Worm (Caenorhabditis elegans): ENCODE measurements around the gene fbxb-102.

DNA sequence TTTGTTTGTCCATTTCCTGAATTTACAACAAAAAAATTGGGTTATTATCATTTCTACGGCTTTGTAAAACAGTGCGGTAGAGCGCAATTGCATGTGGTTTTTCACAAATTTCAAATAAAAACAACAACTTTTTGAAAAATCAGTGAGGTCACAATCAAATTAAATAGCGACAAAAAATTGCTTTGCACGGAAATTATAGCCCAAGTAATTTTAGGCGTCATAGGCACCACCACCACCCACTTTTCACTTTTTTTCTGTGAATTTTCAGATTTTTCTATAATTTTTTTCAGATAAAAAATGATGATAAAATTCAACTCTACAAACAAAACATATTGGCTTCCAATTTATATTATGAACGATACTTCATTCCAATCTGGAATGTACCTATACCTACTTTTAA, 25.4 kb upstream of the fbxb-102 start, which contains the start of gene sre-38:
- TF ChIP-seq pqm-1 (tag; optimal IDR thresholded peaks at IDR 0.05) (no peak), unc-55 (GFP tag; optimal IDR thresholded peaks at IDR 0.05) (no peak), nfya-1 (tag; optimal IDR thresholded peaks at IDR 0.05) (no peak), ama-1 (optimal IDR thresholded peaks at IDR 0.05) (no peak), ref-2 (tag; optimal IDR thresholded peaks at IDR 0.05) (no peak), ttx-3 (tag; optimal IDR thresholded peaks at IDR 0.05) (no peak), ets-4 (tag; optimal IDR thresholded peaks at IDR 0.05) (no peak), hlh-30 (tag; optimal IDR thresholded peaks at IDR 0.05; ENCODE audit: insufficient read depth) (no peak), pros-1 (tag; optimal IDR thresholded peaks at IDR 0.05) (no peak), fax-1 (tag; optimal IDR thresholded peaks at IDR 0.05) (no peak), sdc-2 (tag; optimal IDR thresholded peaks at IDR 0.05) (no peak), dve-1 (tag; optimal IDR thresholded peaks at IDR 0.05) (no peak), Y22D7AL.16 (tag; optimal IDR thresholded peaks at IDR 0.05) (no peak)

Measured in whole organism, late embryonic.